Fruit fly (Drosophila melanogaster): ENCODE data around the gene CG14072.

- TF ChIP-seq usp (GFP tag; optimal IDR thresholded peaks at IDR 0.05) = no peak
- TF ChIP-seq pan (optimal IDR thresholded peaks at IDR 0.05) = no peak
- no peak for TF ChIP-seq EcR (GFP tag; optimal IDR thresholded peaks at IDR 0.05)
- no peak for TF ChIP-seq CG8478 (optimal IDR thresholded peaks at IDR 0.05)
- no peak for TF ChIP-seq Dll (optimal IDR thresholded peaks at IDR 0.05)
These were observed 51.0 kb downstream of the CG14072 start, which contains the start of the genes piwi and CG12253 for dm6 chr2L:10987370-10987853.

Measured in whole organism.